Worm (Caenorhabditis elegans) whole organism, L4 larva: ENCODE measurements around the gene C18H9.5.

Experiments used
- F10B5.3 ChIP-seq: sonication (generic microtip); optimal IDR thresholded peaks from 2 replicates; lab custom pipeline; 2016; ENCODE audit warnings: mild to moderate bottlenecking, missing genetic modification characterization, missing compliant biosample characterization
- F37D6.2 ChIP-seq: sonication (generic microtip); optimal IDR thresholded peaks from 2 replicates; lab custom pipeline; 2016; ENCODE audit warnings: mild to moderate bottlenecking, missing genetic modification characterization, missing compliant biosample characterization
- F44E2.7 ChIP-seq: fragments of 200-800 bp; sonication (Bioruptor generic); IDR thresholded peaks from 2 replicates; pipeline ENCODE4 v2.1.2; 2022; ENCODE audit warnings: missing genetic modification characterization, missing compliant biosample characterization
- F49E8.2 ChIP-seq: sonication (generic microtip); optimal IDR thresholded peaks from 2 replicates; lab custom pipeline; 2016; ENCODE audit warnings: missing compliant biosample characterization, mild to moderate bottlenecking, missing genetic modification characterization, borderline replicate concordance
- T20F7.1 ChIP-seq: fragments of 200-800 bp; sonication (Bioruptor generic); optimal IDR thresholded peaks from 2 replicates; lab custom pipeline; 2018; ENCODE audit warnings: mild to moderate bottlenecking, missing genetic modification characterization, missing compliant biosample characterization
- Y105C5A.15 ChIP-seq: fragments of 200-800 bp; sonication (Bioruptor generic); IDR thresholded peaks from 2 replicates; pipeline ENCODE4 v1.3.6; 2022; ENCODE audit warnings: missing genetic modification characterization, missing compliant biosample characterization
- Y48G9A.11 ChIP-seq: fragments of 200-800 bp; sonication (Bioruptor generic); IDR thresholded peaks from 2 replicates; pipeline ENCODE4 v1.3.6; 2022; ENCODE audit warnings: missing genetic modification reagents, missing genetic modification characterization, missing compliant biosample characterization
- Y75B8A.6 ChIP-seq: fragments of 200-800 bp; sonication (Bioruptor generic); IDR thresholded peaks from 2 replicates; pipeline ENCODE4 v1.3.6; 2022; ENCODE audit warnings: missing genetic modification reagents, missing genetic modification characterization, missing compliant biosample characterization
- ceh-28 ChIP-seq: fragments of 150-350 bp; optimal IDR thresholded peaks from 2 replicates; lab custom pipeline; 2014; ENCODE audit warnings: missing biosample characterization, missing genetic modification reagents, missing genetic modification characterization
- ceh-44 ChIP-seq: fragments of 200-800 bp; sonication (Bioruptor generic); IDR thresholded peaks from 2 replicates; pipeline ENCODE4 v1.3.6; 2022; ENCODE audit warnings: missing genetic modification reagents, missing genetic modification characterization, missing compliant biosample characterization
- ceh-62 ChIP-seq: sonication (generic microtip); optimal IDR thresholded peaks from 2 replicates; lab custom pipeline; 2017; ENCODE audit warnings: missing biosample characterization, missing genetic modification characterization
- daf-16 ChIP-seq, 3 experiments: sonication (generic microtip); optimal IDR thresholded peaks; 2 replicates each; lab custom pipeline; 2016 to 2017; ENCODE audit warnings: missing genetic modification characterization in 3 of 3, missing genetic modification reagents in 3 of 3, mild to moderate bottlenecking in 2 of 3, missing compliant biosample characterization in 2 of 3, missing biosample characterization in 1 of 3, moderate library complexity in 1 of 3
- daf-19 ChIP-seq: fragments of 200-800 bp; sonication (Bioruptor generic); conservative IDR thresholded peaks from 2 replicates; pipeline ENCODE4 v1.3.6; 2022; ENCODE audit warnings: missing genetic modification characterization, missing compliant biosample characterization
- dve-1 ChIP-seq: sonication (generic microtip); optimal IDR thresholded peaks from 2 replicates; lab custom pipeline; 2017; ENCODE audit warnings: antibody characterized with exemption, mild to moderate bottlenecking, missing genetic modification characterization, missing compliant biosample characterization; ENCODE audit not compliant: insufficient read depth
- fos-1 ChIP-seq: fragments of 150-350 bp; optimal IDR thresholded peaks from 2 replicates; lab custom pipeline; 2014; ENCODE audit warnings: missing biosample characterization, missing genetic modification characterization
- hlh-11 ChIP-seq: fragments of 200-800 bp; sonication (Bioruptor generic); optimal IDR thresholded peaks from 2 replicates; lab custom pipeline; 2018; ENCODE audit warnings: mild to moderate bottlenecking, missing genetic modification characterization, missing compliant biosample characterization
- lin-38 ChIP-seq: fragments of 200-800 bp; sonication (Bioruptor generic); IDR thresholded peaks from 2 replicates; pipeline ENCODE4 v1.3.6; 2022; ENCODE audit warnings: missing genetic modification reagents, missing genetic modification characterization, missing compliant biosample characterization
- madf-5 ChIP-seq, 2 experiments: fragments of 200-800 bp; sonication (Bioruptor generic); IDR thresholded peaks; 2 replicates each; pipeline ENCODE4 v1.3.6; 2022; ENCODE audit warnings: missing compliant biosample characterization in 2 of 2, missing genetic modification characterization in 2 of 2
- mdt-29 ChIP-seq: fragments of 200-800 bp; sonication (Bioruptor generic); IDR thresholded peaks from 2 replicates; pipeline ENCODE4 v1.3.6; 2022; ENCODE audit warnings: missing genetic modification reagents, missing genetic modification characterization, missing compliant biosample characterization
- nhr-10 ChIP-seq: fragments of 150-350 bp; optimal IDR thresholded peaks from 2 replicates; lab custom pipeline; 2014; ENCODE audit warnings: missing biosample characterization, missing genetic modification characterization
- nhr-102 ChIP-seq: sonication (generic microtip); optimal IDR thresholded peaks from 2 replicates; lab custom pipeline; 2016; ENCODE audit warnings: mild to moderate bottlenecking, missing genetic modification characterization, moderate library complexity, missing compliant biosample characterization
- nhr-11 ChIP-seq: fragments of 150-350 bp; optimal IDR thresholded peaks from 2 replicates; lab custom pipeline; 2014; ENCODE audit warnings: missing biosample characterization, missing genetic modification characterization
- nhr-111 ChIP-seq: fragments of 200-800 bp; sonication (Bioruptor generic); optimal IDR thresholded peaks from 2 replicates; lab custom pipeline; 2018; ENCODE audit warnings: mild to moderate bottlenecking, missing genetic modification characterization, missing compliant biosample characterization
- nhr-25 ChIP-seq: sonication (generic microtip); optimal IDR thresholded peaks from 2 replicates; lab custom pipeline; 2017; ENCODE audit warnings: missing genetic modification characterization, mild to moderate bottlenecking, missing compliant biosample characterization, antibody characterized with exemption, moderate library complexity, borderline replicate concordance; ENCODE audit not compliant: insufficient read depth
- nhr-28 ChIP-seq: fragments of 150-350 bp; optimal IDR thresholded peaks from 2 replicates; lab custom pipeline; 2014; ENCODE audit warnings: missing biosample characterization, missing genetic modification characterization
- nhr-6 ChIP-seq: fragments of 150-350 bp; optimal IDR thresholded peaks from 2 replicates; lab custom pipeline; 2014; ENCODE audit warnings: missing biosample characterization, missing genetic modification characterization
- nhr-76 ChIP-seq: fragments of 150-350 bp; optimal IDR thresholded peaks from 2 replicates; lab custom pipeline; 2014; ENCODE audit warnings: missing biosample characterization, missing genetic modification characterization
- php-3 ChIP-seq: fragments of 200-800 bp; sonication (Bioruptor generic); IDR thresholded peaks from 2 replicates; pipeline ENCODE4 v1.3.6; 2022; ENCODE audit warnings: missing genetic modification reagents, missing genetic modification characterization, missing compliant biosample characterization
- pqm-1 ChIP-seq: sonication (generic microtip); optimal IDR thresholded peaks from 2 replicates; lab custom pipeline; 2017; ENCODE audit warnings: missing biosample characterization, missing genetic modification characterization
- sdz-12 ChIP-seq: fragments of 200-800 bp; sonication (Bioruptor generic); optimal IDR thresholded peaks from 2 replicates; lab custom pipeline; 2018; ENCODE audit warnings: mild to moderate bottlenecking, missing genetic modification characterization, missing compliant biosample characterization
- snpc-4 ChIP-seq: fragments of 150-350 bp; optimal IDR thresholded peaks from 2 replicates; lab custom pipeline; 2014; ENCODE audit warnings: missing biosample characterization, missing genetic modification characterization
- spr-3 ChIP-seq: fragments of 200-800 bp; sonication (Bioruptor generic); optimal IDR thresholded peaks from 2 replicates; lab custom pipeline; 2018; ENCODE audit warnings: mild to moderate bottlenecking, missing genetic modification characterization, missing compliant biosample characterization
- unc-62 ChIP-seq, 3 experiments: fragments of 150-350 bp in 1 of 3; sonication (generic microtip); optimal IDR thresholded peaks in 2 of 3; peaks in 1 of 3; 1 replicate in 1 of 3; 2 replicates in 2 of 3; lab custom pipeline; 2014 to 2017; ENCODE audit warnings: missing biosample characterization in 3 of 3, missing genetic modification characterization in 3 of 3, missing genetic modification reagents in 3 of 3, missing genotype in 1 of 3
- vab-7 ChIP-seq: fragments of 200-800 bp; sonication (Bioruptor generic); IDR thresholded peaks from 2 replicates; pipeline ENCODE4 v1.3.6; 2022; ENCODE audit warnings: missing genetic modification reagents, missing genetic modification characterization, missing compliant biosample characterization
- zfp-2 ChIP-seq: sonication (generic microtip); optimal IDR thresholded peaks from 2 replicates; lab custom pipeline; 2016; ENCODE audit warnings: mild to moderate bottlenecking, missing genetic modification characterization, missing compliant biosample characterization
- zip-11 ChIP-seq: fragments of 200-800 bp; sonication (Bioruptor generic); IDR thresholded peaks from 2 replicates; pipeline ENCODE4 v1.3.6; 2022; ENCODE audit warnings: missing genetic modification characterization, missing compliant biosample characterization
- zip-2 ChIP-seq: fragments of 150-350 bp; optimal IDR thresholded peaks from 2 replicates; lab custom pipeline; 2014; ENCODE audit warnings: missing biosample characterization, missing genetic modification characterization
- ztf-11 ChIP-seq: fragments of 150-350 bp; optimal IDR thresholded peaks from 2 replicates; lab custom pipeline; 2014; ENCODE audit warnings: missing biosample characterization, missing genetic modification characterization

C18H9.5 gene

ce11 chrII:6658766-6659165 is 36.6 kb downstream of the C18H9.5 start, which contains the start of gene T19D12.10:
T19D12.10 (minus strand) TSS chrII:6658866.
- TF ChIP-seq ceh-44 (no peak), zip-2 (tag; lab: Kevin White, UChicago) (no peak), vab-7 (no peak), nhr-11 (no peak), F44E2.7 (no peak), unc-62 (GFP tag; optimal IDR thresholded peaks at IDR 0.05 in 1 of 2; lab: Kevin White, UChicago) (peak in 1 of 2 experiments; percentile 42), unc-62 (tag; optimal IDR thresholded peaks at IDR 0.05; lab: Kevin White, UChicago) (no peak)

- TF ChIP-seq zfp-2 (no peak), zip-2 (tag; lab: Kevin White, UChicago) (no peak), snpc-4 (tag; lab: Kevin White, UChicago) (no peak), php-3 (no peak)
Measured at ce11 chrII:6654284-6654683, 41.1 kb downstream of the C18H9.5 start, which contains the start of gene T19D12.9. T19D12.9 (minus strand) TSS chrII:6654384.

- TF ChIP-seq mdt-29 (GFP tag; lab: Robert Waterston, UW) (no peak), zip-11 (GFP tag; lab: Robert Waterston, UW) (no peak), F37D6.2 (tag; lab: Kevin White, UChicago) (no peak), pqm-1 (tag; lab: Kevin White, UChicago) (no peak), dve-1 (tag; lab: Kevin White, UChicago) (no peak), nhr-6 (no peak), snpc-4 (tag; lab: Kevin White, UChicago) (no peak), nhr-25 (tag; lab: Kevin White, UChicago) (no peak), F10B5.3 (tag; lab: Kevin White, UChicago) (no peak), T20F7.1 (GFP tag; lab: Kevin White, UChicago) (no peak), F49E8.2 (no peak), ceh-28 (tag; lab: Kevin White, UChicago) (no peak), zfp-2 (no peak), nhr-28 (tag; lab: Kevin White, UChicago) (no peak), daf-19 (GFP tag; lab: Robert Waterston, UW) (no peak), fos-1 (tag; lab: Kevin White, UChicago) (no peak), sdz-12 (no peak), nhr-111 (no peak), hlh-11 (tag; lab: Kevin White, UChicago) (no peak)
Measured at ce11 chrII:6651719-6652118, 43.6 kb downstream of the C18H9.5 start, which contains the start of gene sra-26. sra-26 (minus strand) TSS chrII:6651819.

ce11 chrII:6649026-6649425 is 46.3 kb downstream of the C18H9.5 start, which contains the start of gene oig-8:
oig-8 (minus strand) TSS chrII:6649126.
- TF ChIP-seq ceh-62 (tag; lab: Kevin White, UChicago) (no peak), daf-16 (GFP tag; optimal IDR thresholded peaks at IDR 0.05; lab: Kevin White, UChicago) (no peak), daf-16 (tag; optimal IDR thresholded peaks at IDR 0.05; lab: Kevin White, UChicago) (no peak), Y75B8A.6 (GFP tag; lab: Robert Waterston, UW) (no peak), spr-3 (GFP tag; lab: Kevin White, UChicago) (no peak), Y105C5A.15 (no peak), nhr-10 (tag; lab: Kevin White, UChicago) (no peak), F44E2.7 (no peak), nhr-76 (tag; lab: Kevin White, UChicago) (no peak), madf-5 (GFP tag; IDR thresholded peaks at IDR 0.05; lab: Robert Waterston, UW) (no peak), lin-38 (no peak), daf-19 (GFP tag; lab: Robert Waterston, UW) (no peak), F37D6.2 (tag; lab: Kevin White, UChicago) (no peak), nhr-102 (no peak), Y48G9A.11 (no peak), ztf-11 (tag; lab: Kevin White, UChicago) (no peak), hlh-11 (tag; lab: Kevin White, UChicago) (no peak), nhr-25 (tag; lab: Kevin White, UChicago) (no peak)
